Fruit fly (Drosophila melanogaster): ENCODE measurements around the gene CG2975.

Gene CG2975

DNA sequence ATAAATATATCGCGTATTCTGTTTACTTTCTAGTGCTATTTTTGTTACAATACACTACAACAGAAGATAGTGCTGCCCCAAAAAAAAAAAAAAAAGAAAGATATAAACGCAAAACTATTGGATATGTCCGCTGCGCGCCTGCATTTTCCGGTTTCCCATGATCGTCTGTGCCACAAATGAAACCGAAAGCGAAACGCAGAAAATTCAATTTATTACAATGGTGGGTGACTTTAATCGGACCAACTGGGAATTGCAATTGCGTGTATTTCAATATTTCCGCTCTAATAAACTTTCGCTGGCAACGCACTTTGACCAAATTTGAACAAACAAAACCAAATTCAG, 22.7 kb downstream of the CG2975 start (continued):
- no peak for TF ChIP-seq Six4 (GFP tag; optimal IDR thresholded peaks at IDR 0.05)

DNA sequence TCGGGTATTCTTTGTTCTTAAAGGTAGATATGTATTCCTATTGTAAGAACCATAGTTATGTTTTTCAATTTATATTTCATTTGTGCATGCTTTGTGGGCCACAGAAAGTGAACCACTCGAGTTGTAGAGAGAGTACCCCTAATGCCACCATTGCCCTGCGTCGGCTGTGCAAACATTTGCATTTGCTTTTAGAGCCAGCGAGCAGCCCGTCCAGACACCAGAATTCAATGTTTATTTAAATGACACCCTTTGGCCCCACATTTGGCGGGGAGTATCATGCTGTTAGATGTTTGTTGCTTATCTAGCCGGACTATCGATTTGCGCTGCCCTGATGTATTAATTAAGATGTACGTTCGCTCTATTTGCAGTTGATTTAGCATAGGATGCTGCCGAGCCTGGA, 24.7 kb downstream of the CG2975 start:
- peak; percentile 47 for TF ChIP-seq CG9727 (GFP tag; optimal IDR thresholded peaks at IDR 0.05)
- peak; percentile 35 for TF ChIP-seq CG13296 (GFP tag; optimal IDR thresholded peaks at IDR 0.05)
- peak; percentile 16 for TF ChIP-seq unpg (GFP tag; optimal IDR thresholded peaks at IDR 0.05)
- peak; percentile 34 for TF ChIP-seq MTF-1 (GFP tag; optimal IDR thresholded peaks at IDR 0.05; ENCODE audit: borderline replicate concordance)
- TF ChIP-seq sob (GFP tag; IDR thresholded peaks at IDR 0.05) = 0 out of 2 replicates have a peak, but pooled peaks have one; percentile 5
- 0 out of 2 replicates have a peak, but pooled peaks have one; percentile 10 for TF ChIP-seq E2f2 (GFP tag; IDR thresholded peaks at IDR 0.05)
- peak; percentile 32 for TF ChIP-seq CG18764 (GFP tag; optimal IDR thresholded peaks at IDR 0.05)
- no peak for TF ChIP-seq zen2 (GFP tag; IDR thresholded peaks at IDR 0.05; ENCODE audit: partially characterized antibody)
- TF ChIP-seq CG2889 (GFP tag; IDR thresholded peaks at IDR 0.05) = no peak
- peak; percentile 13 for TF ChIP-seq nau (GFP tag; optimal IDR thresholded peaks at IDR 0.05)
- TF ChIP-seq wor (GFP tag; IDR thresholded peaks at IDR 0.05) = no peak
- TF ChIP-seq CG10431 (GFP tag; optimal IDR thresholded peaks at IDR 0.05) = peak; percentile 29
- peak; percentile 67; the same call in 1 of the 2 replicates for TF ChIP-seq CG1024 (GFP tag; IDR thresholded peaks at IDR 0.05)
- no peak for TF ChIP-seq CTCF (GFP tag; optimal IDR thresholded peaks at IDR 0.05)
- TF ChIP-seq PHDP (tag; optimal IDR thresholded peaks at IDR 0.05) = peak; percentile 24
- TF ChIP-seq CG7839 (tag; optimal IDR thresholded peaks at IDR 0.05) = peak; percentile 2
- peak; percentile 68 for TF ChIP-seq CG6813 (GFP tag; optimal IDR thresholded peaks at IDR 0.05)
- TF ChIP-seq gcm (GFP tag; optimal IDR thresholded peaks at IDR 0.05) = peak; percentile 28
- TF ChIP-seq fd102C (GFP tag; optimal IDR thresholded peaks at IDR 0.05) = peak; percentile 14
- TF ChIP-seq CG15011 (GFP tag; optimal IDR thresholded peaks at IDR 0.05) = peak; percentile 34
- TF ChIP-seq CG33557 (GFP tag; optimal IDR thresholded peaks at IDR 0.05) = peak; percentile 21
- TF ChIP-seq CG7556 (GFP tag; optimal IDR thresholded peaks at IDR 0.05) = peak; percentile 7
- TF ChIP-seq CG9876 (GFP tag; optimal IDR thresholded peaks at IDR 0.05) = no peak
- peak; percentile 21; the same call in 1 of the 3 replicates for TF ChIP-seq sr (GFP tag; IDR thresholded peaks at IDR 0.05)
- peak; percentile 34 for TF ChIP-seq D19A (tag; optimal IDR thresholded peaks at IDR 0.05)
- peak; percentile 14 for TF ChIP-seq mirr (GFP tag; optimal IDR thresholded peaks at IDR 0.05)
- no peak for TF ChIP-seq CG14441 (GFP tag; IDR thresholded peaks at IDR 0.05)
- TF ChIP-seq pan (optimal IDR thresholded peaks at IDR 0.05) = no peak
- peak in 1 of 2 experiments; percentile 5 for TF ChIP-seq pan (GFP tag; optimal IDR thresholded peaks at IDR 0.05 in 1 of 2, IDR thresholded peaks at IDR 0.05 in 1 of 2)
- TF ChIP-seq az2 (GFP tag; optimal IDR thresholded peaks at IDR 0.05) = no peak
- peak; percentile 11 for TF ChIP-seq CG11723 (GFP tag; optimal IDR thresholded peaks at IDR 0.05)
- peak; percentile 0 for TF ChIP-seq CG1529 (GFP tag; optimal IDR thresholded peaks at IDR 0.05)
- peak; percentile 28 for TF ChIP-seq CG4328 (GFP tag; optimal IDR thresholded peaks at IDR 0.05)
- TF ChIP-seq CG12659 (GFP tag; optimal IDR thresholded peaks at IDR 0.05) = peak; percentile 24
- TF ChIP-seq Fer1 (GFP tag; optimal IDR thresholded peaks at IDR 0.05) = peak; percentile 8
- peak; percentile 59 for TF ChIP-seq CG12071 (GFP tag; optimal IDR thresholded peaks at IDR 0.05)
- no peak for TF ChIP-seq zf30C (GFP tag; optimal IDR thresholded peaks at IDR 0.05)
- TF ChIP-seq CG42726 (GFP tag; IDR thresholded peaks at IDR 0.05; ENCODE audit: partially characterized antibody) = no peak
- TF ChIP-seq CG18599 (GFP tag; optimal IDR thresholded peaks at IDR 0.05) = peak; percentile 11
- peak; percentile 2 for TF ChIP-seq CG15696 (tag; optimal IDR thresholded peaks at IDR 0.05)
- no peak for TF ChIP-seq sc (optimal IDR thresholded peaks at IDR 0.05)
- TF ChIP-seq sc (GFP tag; optimal IDR thresholded peaks at IDR 0.05) = no peak
- no peak for TF ChIP-seq Jarid2 (GFP tag; optimal IDR thresholded peaks at IDR 0.05)
- TF ChIP-seq ci (GFP tag; IDR thresholded peaks at IDR 0.05) = peak; percentile 73; the same call in 2 of the 3 replicates
- TF ChIP-seq tup (GFP tag; optimal IDR thresholded peaks at IDR 0.05) = peak; percentile 17
- no peak for TF ChIP-seq NC2β (GFP tag; optimal IDR thresholded peaks at IDR 0.05)
- TF ChIP-seq HmgZ (tag; optimal IDR thresholded peaks at IDR 0.05) = no peak
- peak in 1 of 2 experiments; percentile 52 for TF ChIP-seq Hr78 (GFP tag; optimal IDR thresholded peaks at IDR 0.05)

All from whole organism, embryonic.